Worm (Caenorhabditis elegans) whole organism, L1 larva: ENCODE measurements around the gene C04C3.9.

ENCODE experiments used
- F16B12.6 ChIP-seq: fragments of 150-350 bp; optimal IDR thresholded peaks from 2 replicates; lab custom pipeline; 2014; ENCODE audit warnings: missing biosample characterization, missing genetic modification characterization
- Y116A8C.19 ChIP-seq: sonication (generic microtip); optimal IDR thresholded peaks from 2 replicates; lab custom pipeline; 2016; ENCODE audit warnings: missing compliant biosample characterization, missing genetic modification characterization, borderline replicate concordance
- aha-1 ChIP-seq: fragments of 150-350 bp; optimal IDR thresholded peaks from 2 replicates; lab custom pipeline; 2014; ENCODE audit warnings: missing biosample characterization, missing genetic modification characterization
- alr-1 ChIP-seq: fragments of 200-800 bp; sonication (Bioruptor generic); optimal IDR thresholded peaks from 2 replicates; lab custom pipeline; 2018; ENCODE audit warnings: borderline replicate concordance, mild to moderate bottlenecking, missing genetic modification characterization, missing compliant biosample characterization
- ama-1 ChIP-seq: fragments of 150-350 bp; optimal IDR thresholded peaks from 2 replicates; lab custom pipeline; 2014
- blmp-1 ChIP-seq: fragments of 150-350 bp; optimal IDR thresholded peaks from 2 replicates; lab custom pipeline; 2014; ENCODE audit warnings: missing biosample characterization, missing genetic modification characterization
- ceh-88 ChIP-seq: fragments of 200-800 bp; sonication (Bioruptor generic); IDR thresholded peaks from 2 replicates; pipeline ENCODE4 v1.3.6; 2022; ENCODE audit warnings: missing genetic modification characterization, missing compliant biosample characterization
- ceh-90 ChIP-seq: sonication (generic microtip); optimal IDR thresholded peaks from 2 replicates; lab custom pipeline; 2016; ENCODE audit warnings: missing genetic modification characterization, missing compliant biosample characterization
- ces-1 ChIP-seq: fragments of 150-350 bp; optimal IDR thresholded peaks from 2 replicates; lab custom pipeline; 2014; ENCODE audit warnings: missing biosample characterization, missing genetic modification reagents, missing genetic modification characterization
- dsc-1 ChIP-seq: sonication (generic microtip); optimal IDR thresholded peaks from 2 replicates; lab custom pipeline; 2016; ENCODE audit warnings: mild to moderate bottlenecking, missing genetic modification characterization, missing compliant biosample characterization
- efl-1 ChIP-seq, 4 experiments: fragments of 150-350 bp; optimal IDR thresholded peaks in 3 of 4; peaks in 1 of 4; 1 replicate in 1 of 4; 2 replicates in 3 of 4; lab custom pipeline; 2014; ENCODE audit warnings: missing biosample characterization in 2 of 4, missing genetic modification characterization in 2 of 4, missing genetic modification reagents in 2 of 4
- efl-3 ChIP-seq: fragments of 200-800 bp; sonication (Bioruptor generic); optimal IDR thresholded peaks from 2 replicates; lab custom pipeline; 2018; ENCODE audit warnings: mild to moderate bottlenecking, missing genetic modification characterization, missing compliant biosample characterization
- elt-2 ChIP-seq: sonication (generic microtip); optimal IDR thresholded peaks from 2 replicates; lab custom pipeline; 2016; ENCODE audit warnings: missing genetic modification characterization, mild to moderate bottlenecking, inconsistent platforms, missing compliant biosample characterization, missing genetic modification reagents
- elt-3 ChIP-seq, 6 experiments: fragments of 150-350 bp in 1 of 6; sonication (generic microtip); optimal IDR thresholded peaks; 2 replicates each; lab custom pipeline; 2017 to 2018; ENCODE audit warnings: missing biosample characterization in 6 of 6, missing genetic modification characterization in 6 of 6, inconsistent platforms in 1 of 6
- ets-5 ChIP-seq: fragments of 200-800 bp; sonication (Bioruptor generic); IDR thresholded peaks from 2 replicates; pipeline ENCODE4 v1.3.6; 2022; ENCODE audit warnings: missing genetic modification characterization, missing compliant biosample characterization
- fkh-4 ChIP-seq: sonication (generic microtip); optimal IDR thresholded peaks from 2 replicates; lab custom pipeline; 2016; ENCODE audit warnings: missing compliant biosample characterization, missing genetic modification characterization, borderline replicate concordance
- fkh-8 ChIP-seq: sonication (generic microtip); optimal IDR thresholded peaks from 2 replicates; lab custom pipeline; 2016; ENCODE audit warnings: mild to moderate bottlenecking, missing genetic modification characterization, missing compliant biosample characterization
- fos-1 ChIP-seq: fragments of 150-350 bp; optimal IDR thresholded peaks from 2 replicates; lab custom pipeline; 2014; ENCODE audit warnings: missing biosample characterization, missing genetic modification characterization
- grh-1 ChIP-seq: fragments of 200-800 bp; sonication (Bioruptor generic); IDR thresholded peaks from 2 replicates; pipeline ENCODE4 v1.3.6; 2022; ENCODE audit warnings: missing genetic modification reagents, missing genetic modification characterization, missing compliant biosample characterization
- hlh-17 ChIP-seq: fragments of 200-800 bp; sonication (Bioruptor generic); optimal IDR thresholded peaks from 2 replicates; lab custom pipeline; 2018; ENCODE audit warnings: missing genetic modification characterization, mild to moderate bottlenecking, missing compliant biosample characterization, moderate library complexity, borderline replicate concordance
- hpl-2 ChIP-seq: fragments of 150-350 bp; optimal IDR thresholded peaks from 2 replicates; lab custom pipeline; 2014; ENCODE audit warnings: missing biosample characterization, missing genetic modification reagents, missing genetic modification characterization
- irx-1 ChIP-seq: sonication (generic microtip); optimal IDR thresholded peaks from 2 replicates; lab custom pipeline; 2016; ENCODE audit warnings: missing genetic modification characterization, missing compliant biosample characterization
- lin-13 ChIP-seq: fragments of 150-350 bp; optimal IDR thresholded peaks from 2 replicates; lab custom pipeline; 2014; ENCODE audit warnings: missing biosample characterization, missing genetic modification reagents, missing genetic modification characterization
- lin-35 ChIP-seq, 2 experiments: fragments of 150-350 bp; optimal IDR thresholded peaks; 2 replicates each; lab custom pipeline; 2014; ENCODE audit warnings: missing biosample characterization in 2 of 2, missing genetic modification characterization in 2 of 2, missing genetic modification reagents in 2 of 2
- lir-3 ChIP-seq: sonication (generic microtip); optimal IDR thresholded peaks from 2 replicates; lab custom pipeline; 2016; ENCODE audit warnings: mild to moderate bottlenecking, missing genetic modification characterization, moderate library complexity, missing compliant biosample characterization; ENCODE audit not compliant: poor library complexity
- lsy-2 ChIP-seq, 2 experiments: fragments of 150-350 bp; optimal IDR thresholded peaks; 2 replicates each; lab custom pipeline; 2014; ENCODE audit warnings: missing biosample characterization in 2 of 2, missing genetic modification characterization in 2 of 2
- mab-9 ChIP-seq: fragments of 200-800 bp; sonication (Bioruptor generic); IDR thresholded peaks from 2 replicates; pipeline ENCODE4 v1.3.6; 2022; ENCODE audit warnings: missing genetic modification reagents, missing genetic modification characterization, missing compliant biosample characterization
- mep-1 ChIP-seq: fragments of 150-350 bp; optimal IDR thresholded peaks from 2 replicates; lab custom pipeline; 2014; ENCODE audit warnings: missing biosample characterization, missing genetic modification characterization
- nhr-11 ChIP-seq: fragments of 150-350 bp; optimal IDR thresholded peaks from 2 replicates; lab custom pipeline; 2014; ENCODE audit warnings: missing biosample characterization, missing genetic modification characterization
- nhr-19 ChIP-seq: fragments of 200-800 bp; sonication (Bioruptor generic); conservative IDR thresholded peaks from 2 replicates; pipeline ENCODE4 v1.3.6; 2022; ENCODE audit warnings: missing genetic modification characterization, missing compliant biosample characterization
- nhr-237 ChIP-seq: fragments of 150-350 bp; optimal IDR thresholded peaks from 2 replicates; lab custom pipeline; 2014; ENCODE audit warnings: missing biosample characterization, missing genetic modification characterization
- nhr-47 ChIP-seq: sonication (generic microtip); optimal IDR thresholded peaks from 2 replicates; lab custom pipeline; 2016; ENCODE audit warnings: mild to moderate bottlenecking, missing genetic modification characterization, moderate library complexity, missing compliant biosample characterization
- nhr-76 ChIP-seq: sonication (generic microtip); optimal IDR thresholded peaks from 2 replicates; lab custom pipeline; 2017; ENCODE audit warnings: missing biosample characterization, missing genetic modification characterization
- nhr-84 ChIP-seq: sonication (generic microtip); optimal IDR thresholded peaks from 2 replicates; lab custom pipeline; 2017; ENCODE audit warnings: missing biosample characterization, missing genetic modification characterization
- nhr-85 ChIP-seq: sonication (generic microtip); peaks from one replicate; lab custom pipeline; 2016; ENCODE audit warnings: missing genetic modification characterization, inconsistent platforms, missing compliant biosample characterization
- nhr-90 ChIP-seq: sonication (generic microtip); optimal IDR thresholded peaks from 2 replicates; lab custom pipeline; 2016; ENCODE audit warnings: mild to moderate bottlenecking, missing genetic modification characterization, missing compliant biosample characterization; ENCODE audit not compliant: poor library complexity
- pag-3 ChIP-seq: sonication (generic microtip); optimal IDR thresholded peaks from 2 replicates; lab custom pipeline; 2017; ENCODE audit warnings: missing genetic modification characterization, mild to moderate bottlenecking, missing compliant biosample characterization, antibody characterized with exemption, borderline replicate concordance; ENCODE audit not compliant: insufficient read depth
- pqm-1 ChIP-seq: sonication (generic microtip); optimal IDR thresholded peaks from 3 replicates; lab custom pipeline; 2017; ENCODE audit warnings: missing biosample characterization, missing genetic modification characterization
- rnt-1 ChIP-seq: sonication (generic microtip); optimal IDR thresholded peaks from 2 replicates; lab custom pipeline; 2016; ENCODE audit warnings: mild to moderate bottlenecking, missing genetic modification characterization, moderate library complexity, missing compliant biosample characterization
- skn-1 ChIP-seq: fragments of 150-350 bp; optimal IDR thresholded peaks from 2 replicates; lab custom pipeline; 2014; ENCODE audit warnings: missing biosample characterization, missing genetic modification characterization
- snpc-4 ChIP-seq: fragments of 150-350 bp; optimal IDR thresholded peaks from 2 replicates; lab custom pipeline; 2014; ENCODE audit warnings: missing biosample characterization, missing genetic modification characterization
- snu-23 ChIP-seq: sonication (generic microtip); optimal IDR thresholded peaks from 2 replicates; lab custom pipeline; 2016; ENCODE audit warnings: missing genetic modification characterization, missing compliant biosample characterization
- sup-37 ChIP-seq: fragments of 200-800 bp; sonication (Bioruptor generic); optimal IDR thresholded peaks from 2 replicates; lab custom pipeline; 2018; ENCODE audit warnings: mild to moderate bottlenecking, missing genetic modification characterization, missing compliant biosample characterization
- swsn-7 ChIP-seq: sonication (generic microtip); optimal IDR thresholded peaks from 2 replicates; lab custom pipeline; 2016; ENCODE audit warnings: missing genetic modification characterization, missing compliant biosample characterization
- tbx-2 ChIP-seq: sonication (generic microtip); optimal IDR thresholded peaks from 2 replicates; lab custom pipeline; 2016; ENCODE audit warnings: missing genetic modification characterization, missing compliant biosample characterization
- tlp-1 ChIP-seq: fragments of 150-350 bp; optimal IDR thresholded peaks from 2 replicates; lab custom pipeline; 2014; ENCODE audit warnings: missing biosample characterization, missing genetic modification characterization
- unc-130 ChIP-seq: fragments of 150-350 bp; optimal IDR thresholded peaks from 2 replicates; lab custom pipeline; 2017; ENCODE audit warnings: missing biosample characterization, missing genetic modification characterization, inconsistent platforms
- unc-30 ChIP-seq: sonication (generic microtip); optimal IDR thresholded peaks from 2 replicates; lab custom pipeline; 2017; ENCODE audit warnings: missing biosample characterization, missing genetic modification characterization
- unc-62 ChIP-seq: fragments of 150-350 bp; optimal IDR thresholded peaks from 2 replicates; lab custom pipeline; 2014; ENCODE audit warnings: missing biosample characterization, missing genetic modification reagents, missing genetic modification characterization
- unc-86 ChIP-seq: sonication (generic microtip); optimal IDR thresholded peaks from 2 replicates; lab custom pipeline; 2016; ENCODE audit warnings: missing genetic modification characterization, missing compliant biosample characterization
- xbp-1 ChIP-seq: sonication (generic microtip); optimal IDR thresholded peaks from 2 replicates; lab custom pipeline; 2016; ENCODE audit warnings: missing genetic modification characterization, missing compliant biosample characterization
- ztf-11 ChIP-seq, 2 experiments: sonication (generic microtip); optimal IDR thresholded peaks; 2 replicates each; lab custom pipeline; 2016 to 2017; ENCODE audit warnings: missing genetic modification characterization in 2 of 2, missing biosample characterization in 1 of 2, missing compliant biosample characterization in 1 of 2
- ztf-4 ChIP-seq: fragments of 150-350 bp; optimal IDR thresholded peaks from 2 replicates; lab custom pipeline; 2014; ENCODE audit warnings: missing biosample characterization, missing genetic modification characterization

Gene C04C3.9

DNA sequence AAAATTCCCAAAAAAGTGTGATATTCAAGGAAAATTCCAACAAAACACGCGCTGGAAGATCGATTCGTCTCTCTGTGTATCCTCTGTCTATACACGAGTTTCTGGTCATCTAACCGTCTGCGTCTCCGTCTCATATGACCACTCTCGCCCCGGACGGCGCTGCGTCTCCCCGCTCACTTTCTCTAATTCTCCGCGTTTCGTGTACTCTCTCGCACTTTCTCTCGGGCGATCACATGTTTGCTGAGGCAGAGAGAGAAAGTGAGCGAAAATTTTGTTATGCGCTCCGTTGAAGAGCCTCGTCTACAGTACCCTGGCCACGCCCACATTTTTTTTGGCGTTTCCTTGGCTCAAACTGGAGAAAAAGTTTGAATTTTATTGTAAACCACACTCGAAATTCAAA is 43.7 kb downstream of the C04C3.9 start:
- TF ChIP-seq lin-35 (GFP tag; optimal IDR thresholded peaks at IDR 0.05; lab: Kevin White, UChicago) (peak; percentile 86 to 89), hpl-2 (GFP tag; lab: Kevin White, UChicago) (peak; percentile 65), ztf-4 (tag; lab: Kevin White, UChicago) (peak; percentile 82), pag-3 (tag; lab: Kevin White, UChicago) (no peak), snu-23 (peak; percentile 97), nhr-85 (tag; lab: Kevin White, UChicago) (peak; percentile 96), skn-1 (tag; lab: Kevin White, UChicago) (peak; percentile 83), sup-37 (GFP tag; lab: Kevin White, UChicago) (peak; percentile 28), rnt-1 (peak; percentile 92), nhr-47 (tag; lab: Kevin White, UChicago) (peak; percentile 97), nhr-76 (tag; lab: Kevin White, UChicago) (no peak), lir-3 (tag; lab: Kevin White, UChicago) (no peak), unc-30 (tag; lab: Kevin White, UChicago) (no peak), alr-1 (tag; lab: Kevin White, UChicago) (no peak), tbx-2 (tag; lab: Kevin White, UChicago) (peak; percentile 95), fkh-8 (tag; lab: Kevin White, UChicago) (peak; percentile 94), dsc-1 (tag; lab: Kevin White, UChicago) (peak; percentile 90), lin-13 (GFP tag; lab: Kevin White, UChicago) (peak; percentile 92), nhr-84 (tag; lab: Kevin White, UChicago) (no peak), efl-3 (no peak), ces-1 (GFP tag; lab: Kevin White, UChicago) (no peak), unc-130 (no peak), ets-5 (GFP tag; lab: Robert Waterston, UW) (no peak), blmp-1 (tag; lab: Kevin White, UChicago) (peak; percentile 99), unc-62 (GFP tag; lab: Kevin White, UChicago) (no peak), tlp-1 (no peak), lsy-2 (tag; optimal IDR thresholded peaks at IDR 0.05; lab: Kevin White, UChicago) (peak; percentile 95), elt-3 (tag; optimal IDR thresholded peaks at IDR 0.05; lab: Kevin White, UChicago) (peak in 2 of 6 experiments; percentile 48 to 57), nhr-90 (tag; lab: Kevin White, UChicago) (peak; percentile 89), ama-1 (lab: Kevin White, UChicago) (no peak), hlh-17 (no peak), pqm-1 (tag; lab: Kevin White, UChicago) (no peak), elt-2 (tag; lab: Kevin White, UChicago) (peak; percentile 86), ceh-88 (GFP tag; lab: Robert Waterston, UW) (peak; percentile 84), fos-1 (peak; percentile 76), unc-86 (peak; percentile 97), snpc-4 (peak; percentile 54), xbp-1 (tag; lab: Kevin White, UChicago) (peak; percentile 93), ceh-90 (tag; lab: Kevin White, UChicago) (no peak), grh-1 (GFP tag; lab: Robert Waterston, UW) (peak; percentile 92), nhr-19 (GFP tag; lab: Robert Waterston, UW) (peak; percentile 95), aha-1 (peak; percentile 93), irx-1 (peak; percentile 86), swsn-7 (tag; lab: Kevin White, UChicago) (peak; percentile 96), nhr-11 (tag; lab: Kevin White, UChicago) (peak; percentile 86), ztf-11 (tag; optimal IDR thresholded peaks at IDR 0.05; lab: Kevin White, UChicago) (peak in 1 of 2 experiments; percentile 83), mab-9 (GFP tag; lab: Robert Waterston, UW) (peak; percentile 92), nhr-237 (tag; lab: Kevin White, UChicago) (peak; percentile 11), fkh-4 (tag; lab: Kevin White, UChicago) (peak; percentile 49), efl-1 (optimal IDR thresholded peaks at IDR 0.05; lab: Kevin White, UChicago) (peak; percentile 93 to 96), efl-1 (GFP tag; optimal IDR thresholded peaks at IDR 0.05 in 1 of 2; lab: Kevin White, UChicago) (peak; percentile 80 to 98), mep-1 (tag; lab: Kevin White, UChicago) (peak; percentile 89), Y116A8C.19 (tag; lab: Kevin White, UChicago) (no peak), F16B12.6 (tag; lab: Kevin White, UChicago) (peak; percentile 74)
